Worm (Caenorhabditis elegans) whole organism, L3 larva: ENCODE results near the gene dod-17.

Experiments used
- R02D3.7 ChIP-seq: fragments of 150-350 bp; optimal IDR thresholded peaks from 2 replicates; lab custom pipeline; 2014; ENCODE audit warnings: missing biosample characterization, missing genetic modification characterization
- ZK546.5 ChIP-seq: sonication (generic microtip); optimal IDR thresholded peaks from 2 replicates; lab custom pipeline; 2017; ENCODE audit warnings: missing biosample characterization, missing genetic modification characterization
- aly-2 ChIP-seq: fragments of 150-350 bp; optimal IDR thresholded peaks from 2 replicates; lab custom pipeline; 2014; ENCODE audit warnings: missing biosample characterization, missing genetic modification characterization
- ceh-16 ChIP-seq: sonication (generic microtip); optimal IDR thresholded peaks from 2 replicates; lab custom pipeline; 2017; ENCODE audit warnings: missing biosample characterization, missing genetic modification characterization
- ceh-28 ChIP-seq: fragments of 150-350 bp; optimal IDR thresholded peaks from 2 replicates; lab custom pipeline; 2014; ENCODE audit warnings: missing biosample characterization, missing genetic modification reagents, missing genetic modification characterization
- ceh-82 ChIP-seq: fragments of 150-350 bp; optimal IDR thresholded peaks from 2 replicates; lab custom pipeline; 2014; ENCODE audit warnings: missing biosample characterization, missing genetic modification characterization
- ceh-9 ChIP-seq: sonication (generic microtip); optimal IDR thresholded peaks from 2 replicates; lab custom pipeline; 2018; ENCODE audit warnings: missing biosample characterization, missing genetic modification characterization
- egl-27 ChIP-seq: sonication (generic microtip); optimal IDR thresholded peaks from 4 replicates; lab custom pipeline; 2017; ENCODE audit warnings: missing biosample characterization, missing genetic modification reagents, missing genetic modification characterization
- egl-5 ChIP-seq: fragments of 150-350 bp; optimal IDR thresholded peaks from 2 replicates; lab custom pipeline; 2017; ENCODE audit warnings: missing biosample characterization, missing genetic modification reagents, missing genetic modification characterization, inconsistent platforms
- elt-1 ChIP-seq: fragments of 150-350 bp; optimal IDR thresholded peaks from 2 replicates; lab custom pipeline; 2014; ENCODE audit warnings: missing biosample characterization, missing genetic modification characterization
- elt-2 ChIP-seq: sonication (generic microtip); optimal IDR thresholded peaks from 2 replicates; lab custom pipeline; 2016; ENCODE audit warnings: missing genetic modification reagents, mild to moderate bottlenecking, missing genetic modification characterization, missing compliant biosample characterization
- elt-3 ChIP-seq, 3 experiments: fragments of 150-350 bp in 1 of 3; sonication (generic microtip) in 2 of 3; optimal IDR thresholded peaks; 2 replicates in 2 of 3; 4 replicates in 1 of 3; lab custom pipeline; 2014 to 2017; ENCODE audit warnings: missing biosample characterization in 3 of 3, missing genetic modification characterization in 3 of 3
- eor-1 ChIP-seq, 2 experiments: fragments of 150-350 bp; optimal IDR thresholded peaks; 2 replicates each; lab custom pipeline; 2014 to 2018; ENCODE audit warnings: missing biosample characterization in 2 of 2, missing genetic modification characterization in 2 of 2
- fkh-10 ChIP-seq: sonication (generic microtip); optimal IDR thresholded peaks from 2 replicates; lab custom pipeline; 2017; ENCODE audit warnings: missing biosample characterization, missing genetic modification reagents, missing genetic modification characterization
- fkh-2 ChIP-seq: fragments of 150-350 bp; optimal IDR thresholded peaks from 2 replicates; lab custom pipeline; 2014; ENCODE audit warnings: missing biosample characterization, missing genetic modification reagents, missing genetic modification characterization
- fos-1 ChIP-seq: fragments of 150-350 bp; optimal IDR thresholded peaks from 2 replicates; lab custom pipeline; 2014; ENCODE audit warnings: missing biosample characterization, missing genetic modification characterization
- hmg-11 ChIP-seq: sonication (generic microtip); optimal IDR thresholded peaks from 2 replicates; lab custom pipeline; 2016; ENCODE audit warnings: missing genetic modification characterization, missing compliant biosample characterization
- jun-1 ChIP-seq: fragments of 150-350 bp; optimal IDR thresholded peaks from 2 replicates; lab custom pipeline; 2014; ENCODE audit warnings: missing biosample characterization, missing genetic modification reagents, missing genetic modification characterization
- lin-15B ChIP-seq: fragments of 150-350 bp; optimal IDR thresholded peaks from 2 replicates; lab custom pipeline; 2014; ENCODE audit warnings: missing biosample characterization, missing genetic modification characterization
- mdl-1 ChIP-seq: fragments of 150-350 bp; optimal IDR thresholded peaks from 2 replicates; lab custom pipeline; 2014; ENCODE audit warnings: missing biosample characterization, missing genetic modification characterization
- mml-1 ChIP-seq: fragments of 150-350 bp; sonication (generic microtip); optimal IDR thresholded peaks from 3 replicates; lab custom pipeline; 2014; ENCODE audit warnings: missing biosample characterization, missing genetic modification characterization
- nhr-11 ChIP-seq: fragments of 150-350 bp; optimal IDR thresholded peaks from 2 replicates; lab custom pipeline; 2014; ENCODE audit warnings: missing biosample characterization, missing genetic modification characterization
- nhr-12 ChIP-seq: fragments of 150-350 bp; optimal IDR thresholded peaks from 2 replicates; lab custom pipeline; 2014; ENCODE audit warnings: missing biosample characterization, missing genetic modification characterization
- nhr-23 ChIP-seq: fragments of 150-350 bp; optimal IDR thresholded peaks from 2 replicates; lab custom pipeline; 2014; ENCODE audit warnings: missing biosample characterization, missing genetic modification reagents, missing genetic modification characterization
- nhr-237 ChIP-seq: fragments of 150-350 bp; optimal IDR thresholded peaks from 2 replicates; lab custom pipeline; 2014; ENCODE audit warnings: missing biosample characterization, missing genetic modification characterization
- nhr-28 ChIP-seq: fragments of 150-350 bp; optimal IDR thresholded peaks from 2 replicates; lab custom pipeline; 2014; ENCODE audit warnings: missing biosample characterization, missing genetic modification characterization
- nhr-43 ChIP-seq: sonication (generic microtip); optimal IDR thresholded peaks from 2 replicates; lab custom pipeline; 2016; ENCODE audit warnings: mild to moderate bottlenecking, missing genetic modification characterization, missing compliant biosample characterization; ENCODE audit not compliant: poor library complexity, severe bottlenecking
- nhr-67 ChIP-seq: fragments of 150-350 bp; optimal IDR thresholded peaks from 2 replicates; lab custom pipeline; 2014; ENCODE audit warnings: missing biosample characterization, missing genetic modification characterization
- nhr-76 ChIP-seq: fragments of 150-350 bp; sonication (generic microtip); optimal IDR thresholded peaks from 5 replicates; lab custom pipeline; 2014; ENCODE audit warnings: missing biosample characterization, missing genetic modification characterization
- nhr-77 ChIP-seq: fragments of 150-350 bp; optimal IDR thresholded peaks from 2 replicates; lab custom pipeline; 2014; ENCODE audit warnings: missing biosample characterization, missing genetic modification characterization
- pha-4 ChIP-seq: fragments of 150-350 bp; optimal IDR thresholded peaks from 2 replicates; lab custom pipeline; 2014; ENCODE audit warnings: missing biosample characterization, missing genetic modification reagents, missing genetic modification characterization
- pqm-1 ChIP-seq: fragments of 150-350 bp; optimal IDR thresholded peaks from 2 replicates; lab custom pipeline; 2017; ENCODE audit warnings: missing biosample characterization, missing genetic modification characterization, inconsistent platforms
- skn-1 ChIP-seq: fragments of 150-350 bp; optimal IDR thresholded peaks from 2 replicates; lab custom pipeline; 2014; ENCODE audit warnings: missing biosample characterization, missing genetic modification characterization
- snpc-4 ChIP-seq: fragments of 150-350 bp; optimal IDR thresholded peaks from 2 replicates; lab custom pipeline; 2014; ENCODE audit warnings: missing biosample characterization, missing genetic modification characterization
- tbx-2 ChIP-seq: sonication (generic microtip); optimal IDR thresholded peaks from 2 replicates; lab custom pipeline; 2016; ENCODE audit warnings: mild to moderate bottlenecking, missing genetic modification characterization, missing compliant biosample characterization
- unc-39 ChIP-seq: sonication (generic microtip); optimal IDR thresholded peaks from 4 replicates; lab custom pipeline; 2017; ENCODE audit warnings: missing biosample characterization, missing genetic modification characterization
- unc-62 ChIP-seq: fragments of 150-350 bp; sonication (generic microtip); optimal IDR thresholded peaks from 4 replicates; lab custom pipeline; 2014; ENCODE audit warnings: missing biosample characterization, missing genetic modification reagents, missing genetic modification characterization
- zag-1 ChIP-seq: fragments of 150-350 bp; optimal IDR thresholded peaks from 2 replicates; lab custom pipeline; 2014; ENCODE audit warnings: missing biosample characterization, missing genetic modification characterization
- ztf-11 ChIP-seq: fragments of 150-350 bp; optimal IDR thresholded peaks from 2 replicates; lab custom pipeline; 2014; ENCODE audit warnings: missing biosample characterization, missing genetic modification characterization

The dod-17 gene

ce11 chrIV:12962564-12962963 lies 13.5 kb upstream of the dod-17 start, which contains the start of gene F55G11.8:
Gene F55G11.8 (plus strand): TSS chrIV:12962808.
- TF ChIP-seq skn-1 (peak; percentile 2), nhr-237 (no peak), fos-1 (tag; lab: Kevin White, UChicago) (no peak), nhr-43 (tag; lab: Kevin White, UChicago) (no peak), hmg-11 (tag; lab: Kevin White, UChicago) (no peak), ceh-16 (no peak), elt-2 (tag; lab: Kevin White, UChicago) (peak; percentile 78), ceh-82 (tag; lab: Kevin White, UChicago) (no peak), mdl-1 (tag; lab: Kevin White, UChicago) (no peak), aly-2 (no peak), lin-15B (tag; lab: Kevin White, UChicago) (no peak), fkh-2 (tag; lab: Kevin White, UChicago) (no peak), jun-1 (tag; lab: Kevin White, UChicago) (no peak), ceh-9 (tag; lab: Kevin White, UChicago) (no peak), snpc-4 (tag; lab: Kevin White, UChicago) (no peak), pqm-1 (tag; lab: Kevin White, UChicago) (peak; percentile 20), egl-5 (tag; lab: Kevin White, UChicago) (no peak)

- TF ChIP-seq pqm-1 (tag; lab: Kevin White, UChicago) = peak; percentile 76
- no peak for TF ChIP-seq nhr-23 (tag; lab: Kevin White, UChicago)
- no peak for TF ChIP-seq mml-1 (tag; lab: Kevin White, UChicago)
- no peak for TF ChIP-seq ZK546.5 (tag; lab: Kevin White, UChicago)
- TF ChIP-seq R02D3.7 (tag; lab: Kevin White, UChicago) = no peak
- no peak for TF ChIP-seq ceh-28 (tag; lab: Kevin White, UChicago)
- no peak for TF ChIP-seq nhr-237
- no peak for TF ChIP-seq nhr-12 (tag; lab: Kevin White, UChicago)
- TF ChIP-seq elt-1 = no peak
- TF ChIP-seq pha-4 (tag; lab: Kevin White, UChicago) = no peak
- no peak for TF ChIP-seq tbx-2
- TF ChIP-seq unc-39 (tag; lab: Kevin White, UChicago) = no peak
- no peak for TF ChIP-seq fkh-2 (tag; lab: Kevin White, UChicago)
- TF ChIP-seq egl-5 (tag; lab: Kevin White, UChicago) = no peak
- peak; percentile 64 for TF ChIP-seq elt-2 (tag; lab: Kevin White, UChicago)
- no peak for TF ChIP-seq nhr-76
- TF ChIP-seq fos-1 (tag; lab: Kevin White, UChicago) = no peak
Observed at ce11 chrIV:12964648-12965047, 11.5 kb upstream of the dod-17 start.

ce11 chrIV:12965074-12965473 lies 11.0 kb upstream of the dod-17 start, which contains the start of gene dod-22:
Gene dod-22 (plus strand): TSS chrIV:12965374.
- TF ChIP-seq ceh-9 (tag; lab: Kevin White, UChicago) (no peak), fkh-10 (GFP tag; lab: Kevin White, UChicago) (no peak), unc-62 (GFP tag; lab: Kevin White, UChicago) (no peak), nhr-67 (no peak), egl-5 (tag; lab: Kevin White, UChicago) (no peak), nhr-28 (tag; lab: Kevin White, UChicago) (no peak), snpc-4 (tag; lab: Kevin White, UChicago) (no peak), ceh-16 (no peak), nhr-12 (tag; lab: Kevin White, UChicago) (no peak), elt-3 (tag; optimal IDR thresholded peaks at IDR 0.05; lab: Kevin White, UChicago) (no peak), ceh-28 (tag; lab: Kevin White, UChicago) (no peak), mml-1 (tag; lab: Kevin White, UChicago) (no peak), lin-15B (tag; lab: Kevin White, UChicago) (no peak), unc-39 (tag; lab: Kevin White, UChicago) (no peak), aly-2 (no peak), nhr-77 (tag; lab: Kevin White, UChicago) (no peak), skn-1 (no peak)

ce11 chrIV:12967303-12967702 lies 8.8 kb upstream of the dod-17 start:
- TF ChIP-seq pha-4 (tag; lab: Kevin White, UChicago) (no peak), egl-27 (tag; lab: Kevin White, UChicago) (no peak), nhr-11 (tag; lab: Kevin White, UChicago) (no peak), ceh-16 (no peak), jun-1 (tag; lab: Kevin White, UChicago) (no peak), nhr-23 (tag; lab: Kevin White, UChicago) (no peak), ztf-11 (tag; lab: Kevin White, UChicago) (no peak), eor-1 (tag; optimal IDR thresholded peaks at IDR 0.05; lab: Kevin White, UChicago) (no peak), ceh-28 (tag; lab: Kevin White, UChicago) (no peak), nhr-67 (no peak), egl-5 (tag; lab: Kevin White, UChicago) (no peak), elt-2 (tag; lab: Kevin White, UChicago) (no peak), elt-1 (no peak), ceh-82 (tag; lab: Kevin White, UChicago) (no peak), zag-1 (tag; lab: Kevin White, UChicago) (no peak)
- TF ChIP-seq, all 47 proteins: peak for 0
